Fruit fly (Drosophila melanogaster): ENCODE measurements around the gene CG33509.

CG33509 gene

DNA sequence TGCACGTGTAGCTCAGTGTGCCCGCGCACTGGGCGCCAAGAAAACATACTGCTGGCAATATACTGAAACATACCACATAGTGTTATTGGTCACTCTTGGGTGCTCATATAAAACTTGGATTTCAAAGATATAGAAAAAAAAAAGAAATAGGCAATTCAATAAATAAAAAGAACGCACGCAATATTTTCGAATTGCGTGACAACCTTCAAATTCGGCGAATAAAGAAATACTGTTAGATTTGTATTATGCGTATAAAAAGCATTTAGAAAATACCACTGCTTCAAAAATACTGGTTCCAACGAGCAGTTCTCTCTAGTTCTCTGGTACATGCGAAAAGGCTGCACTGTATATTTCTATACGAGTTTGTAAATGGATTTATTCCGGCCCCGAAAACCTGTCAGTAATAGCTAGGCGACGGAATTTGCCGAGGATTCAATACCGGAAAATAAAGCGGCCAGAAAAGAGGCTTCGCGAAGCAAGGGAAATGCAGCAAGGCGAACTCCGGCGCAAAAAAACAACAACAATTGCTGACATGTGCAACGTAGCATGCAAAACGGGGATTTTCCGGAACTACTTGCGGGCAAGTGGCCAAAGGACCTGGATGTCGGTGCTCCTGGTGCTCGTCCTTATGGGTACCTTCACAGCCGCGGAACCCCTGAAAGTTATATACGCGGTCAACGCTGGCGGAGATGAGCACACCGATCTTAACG is 16.2 kb upstream of the CG33509 start, which contains the start of gene CG9257 (continued):
- no peak for TF ChIP-seq CG11456 (GFP tag; IDR thresholded peaks at IDR 0.05)
- no peak for TF ChIP-seq Nf-YB (GFP tag; optimal IDR thresholded peaks at IDR 0.05)
- no peak for TF ChIP-seq CG11398 (GFP tag; optimal IDR thresholded peaks at IDR 0.05)
- TF ChIP-seq CG9797 (GFP tag; optimal IDR thresholded peaks at IDR 0.05): peak; percentile 86
- TF ChIP-seq cato (GFP tag; optimal IDR thresholded peaks at IDR 0.05; ENCODE audit: borderline replicate concordance): no peak
- TF ChIP-seq CG12104 (GFP tag; optimal IDR thresholded peaks at IDR 0.05): no peak
- no peak for TF ChIP-seq CG14965 (GFP tag; optimal IDR thresholded peaks at IDR 0.05; ENCODE audit: borderline replicate concordance)
- no peak for TF ChIP-seq Nf-YC (tag; optimal IDR thresholded peaks at IDR 0.05)
- no peak for TF ChIP-seq tin (GFP tag; optimal IDR thresholded peaks at IDR 0.05)
- TF ChIP-seq CG12299 (tag; optimal IDR thresholded peaks at IDR 0.05): no peak
- TF ChIP-seq Poxn (GFP tag; IDR thresholded peaks at IDR 0.05): no peak
- no peak for TF ChIP-seq CG15479 (GFP tag; optimal IDR thresholded peaks at IDR 0.05)
- TF ChIP-seq Hr3 (GFP tag; optimal IDR thresholded peaks at IDR 0.05): no peak
- TF ChIP-seq CG14050 (GFP tag; IDR thresholded peaks at IDR 0.05): no peak
- no peak for TF ChIP-seq slp2 (GFP tag; optimal IDR thresholded peaks at IDR 0.05)
- no peak for TF ChIP-seq tio (GFP tag; optimal IDR thresholded peaks at IDR 0.05)
- TF ChIP-seq CG1832 (GFP tag; optimal IDR thresholded peaks at IDR 0.05): no peak
- no peak for TF ChIP-seq bowl (GFP tag; IDR thresholded peaks at IDR 0.05)
- no peak for TF ChIP-seq ham (GFP tag; IDR thresholded peaks at IDR 0.05)
- no peak for TF ChIP-seq chif (GFP tag; optimal IDR thresholded peaks at IDR 0.05)
- no peak for TF ChIP-seq CG10274 (GFP tag; optimal IDR thresholded peaks at IDR 0.05)
- 0 out of 4 replicates have a peak, but pooled peaks have one; percentile 10 for TF ChIP-seq chinmo (GFP tag; IDR thresholded peaks at IDR 0.05; ENCODE audit: partially characterized antibody)
- no peak for TF ChIP-seq sqz (GFP tag; optimal IDR thresholded peaks at IDR 0.05)
- no peak for TF ChIP-seq CG31365 (tag; optimal IDR thresholded peaks at IDR 0.05)
- no peak for TF ChIP-seq Adf1 (GFP tag; IDR thresholded peaks at IDR 0.05)
- no peak for TF ChIP-seq TFAM (GFP tag; optimal IDR thresholded peaks at IDR 0.05)
- TF ChIP-seq CG12659 (GFP tag; optimal IDR thresholded peaks at IDR 0.05): peak; percentile 65
- no peak for TF ChIP-seq rib (GFP tag; IDR thresholded peaks at IDR 0.05)
- no peak for TF ChIP-seq sc (optimal IDR thresholded peaks at IDR 0.05)
- TF ChIP-seq sc (GFP tag; optimal IDR thresholded peaks at IDR 0.05): no peak
- TF ChIP-seq al (GFP tag; IDR thresholded peaks at IDR 0.05): no peak
- TF ChIP-seq org-1 (GFP tag; optimal IDR thresholded peaks at IDR 0.05): no peak
- no peak for TF ChIP-seq aop (GFP tag; IDR thresholded peaks at IDR 0.05)
- no peak; the same call in none of the 2 replicates for TF ChIP-seq MBD-R2 (GFP tag; IDR thresholded peaks at IDR 0.05)
- TF ChIP-seq az2 (GFP tag; optimal IDR thresholded peaks at IDR 0.05): no peak
- TF ChIP-seq H2.0 (GFP tag; IDR thresholded peaks at IDR 0.05): no peak
- TF ChIP-seq CG13624 (GFP tag; optimal IDR thresholded peaks at IDR 0.05): no peak
- no peak for TF ChIP-seq CG11093 (GFP tag; IDR thresholded peaks at IDR 0.05)
- peak in 1 of 3 experiments; percentile 32 for TF ChIP-seq Stat92E (GFP tag; optimal IDR thresholded peaks at IDR 0.05)
- no peak for TF ChIP-seq Hand (GFP tag; optimal IDR thresholded peaks at IDR 0.05)
- TF ChIP-seq HmgZ (tag; optimal IDR thresholded peaks at IDR 0.05): peak; percentile 43
- TF ChIP-seq CG18599 (GFP tag; optimal IDR thresholded peaks at IDR 0.05): no peak
- TF ChIP-seq D19B (GFP tag; optimal IDR thresholded peaks at IDR 0.05): no peak
- peak; percentile 44 for TF ChIP-seq CG8388 (GFP tag; optimal IDR thresholded peaks at IDR 0.05)
- no peak for TF ChIP-seq maf-S (GFP tag; optimal IDR thresholded peaks at IDR 0.05)
- no peak for TF ChIP-seq CG7745 (tag; optimal IDR thresholded peaks at IDR 0.05)
- TF ChIP-seq CG42726 (GFP tag; IDR thresholded peaks at IDR 0.05; ENCODE audit: partially characterized antibody): no peak
- TF ChIP-seq Nf-YA (GFP tag; IDR thresholded peaks at IDR 0.05): no peak
- no peak for TF ChIP-seq disco-r (GFP tag; optimal IDR thresholded peaks at IDR 0.05)
- TF ChIP-seq pros (GFP tag; optimal IDR thresholded peaks at IDR 0.05): no peak
